Worm (Caenorhabditis elegans): ENCODE measurements around the gene F23B12.4.
A peak's percentile ranks its signal among the peaks of the same experiment; 100 is the strongest.

Gene F23B12.4

DNA sequence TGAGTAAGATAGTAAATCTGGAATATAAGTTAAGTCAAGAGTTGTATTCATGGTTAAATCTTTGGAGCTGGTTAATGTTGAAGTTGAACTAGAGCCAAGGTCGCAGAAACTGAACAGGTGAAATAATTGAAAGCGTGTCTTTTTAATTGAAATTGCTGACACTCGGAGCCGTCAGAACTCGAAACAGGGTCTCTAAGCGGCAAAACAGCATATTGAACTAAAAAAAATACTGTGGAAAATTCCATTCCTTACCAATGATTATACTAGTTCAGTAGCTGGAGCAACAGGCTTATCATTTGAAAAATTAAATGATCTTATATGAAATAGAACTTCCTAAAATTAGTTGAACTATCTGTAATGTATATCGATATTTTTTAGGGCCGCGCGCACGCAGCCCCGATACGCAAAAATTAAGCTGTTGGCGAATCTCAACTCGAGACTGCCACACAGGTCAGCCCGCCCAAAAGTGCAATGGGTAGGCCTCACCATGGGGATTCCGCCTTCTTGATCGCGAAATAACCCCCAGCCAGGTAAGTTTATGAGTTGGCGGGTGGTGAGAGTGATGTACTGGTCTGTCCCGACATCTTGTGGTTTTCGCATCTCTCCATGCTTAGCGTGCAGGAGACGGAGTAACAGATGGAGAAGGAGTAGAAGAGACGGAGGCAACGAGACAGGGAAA, 27.4 kb downstream of the F23B12.4 start, which contains the start of gene srz-97:
Gene srz-97 (minus strand): TSS at position 51 of the 679 bp plus-strand sequence.
- no peak for TF ChIP-seq cog-1 (tag; optimal IDR thresholded peaks at IDR 0.05)
- no peak for TF ChIP-seq med-1 (GFP tag; optimal IDR thresholded peaks at IDR 0.05; ENCODE audit: insufficient read depth)
- no peak for TF ChIP-seq T22C8.4 (GFP tag; IDR thresholded peaks at IDR 0.05)
- 0 out of 2 replicates have a peak, but pooled peaks have one; percentile 41 for TF ChIP-seq ref-1 (GFP tag; conservative IDR thresholded peaks at IDR 0.05)
- TF ChIP-seq flt-1 (GFP tag; IDR thresholded peaks at IDR 0.05): 0 out of 2 replicates have a peak, but pooled peaks have one; percentile 11
- TF ChIP-seq ztf-29 (GFP tag; IDR thresholded peaks at IDR 0.05): no peak
- no peak for TF ChIP-seq ztf-23 (GFP tag; IDR thresholded peaks at IDR 0.05)
- TF ChIP-seq tab-1 (GFP tag; IDR thresholded peaks at IDR 0.05): no peak
- TF ChIP-seq klf-2 (GFP tag; conservative IDR thresholded peaks at IDR 0.05): no peak

ce11 chrV:14468931-14469330, 28.0 kb downstream of the F23B12.4 start, which contains the start of gene clec-57:
Gene clec-57 (plus strand): TSS chrV:14469231.
- TF ChIP-seq ztf-29 (GFP tag; IDR thresholded peaks at IDR 0.05) (no peak), tab-1 (GFP tag; IDR thresholded peaks at IDR 0.05) (no peak), flt-1 (GFP tag; IDR thresholded peaks at IDR 0.05) (no peak), T22C8.4 (GFP tag; IDR thresholded peaks at IDR 0.05) (no peak), ref-1 (GFP tag; conservative IDR thresholded peaks at IDR 0.05) (no peak), klf-2 (GFP tag; conservative IDR thresholded peaks at IDR 0.05) (no peak), med-1 (GFP tag; optimal IDR thresholded peaks at IDR 0.05; ENCODE audit: insufficient read depth) (no peak), cog-1 (tag; optimal IDR thresholded peaks at IDR 0.05) (no peak), ztf-23 (GFP tag; IDR thresholded peaks at IDR 0.05) (no peak)

DNA sequence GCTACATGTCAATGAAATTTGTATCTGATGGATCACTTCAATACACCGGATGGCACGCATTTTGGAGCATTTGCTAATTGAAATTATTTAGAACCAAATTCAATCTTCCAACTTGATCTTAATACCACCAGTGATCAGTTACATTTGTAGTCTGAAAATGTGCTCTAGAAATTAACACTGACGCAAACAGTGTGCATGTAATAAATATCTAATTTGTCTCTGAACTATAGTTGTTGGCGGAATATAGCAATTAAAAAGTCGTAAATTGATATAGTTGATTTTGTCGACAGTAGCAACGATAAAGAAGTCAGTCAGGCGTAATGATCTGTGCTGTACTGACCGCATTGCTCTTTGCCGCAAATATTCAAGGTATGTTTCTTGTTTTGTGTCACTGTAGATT, 31.3 kb downstream of the F23B12.4 start, which contains the start of gene clec-227:
Gene clec-227 (plus strand): TSS at position 301 of the 400 bp plus-strand sequence.
- TF ChIP-seq klf-2 (GFP tag; conservative IDR thresholded peaks at IDR 0.05) (no peak), ref-1 (GFP tag; conservative IDR thresholded peaks at IDR 0.05) (no peak), tab-1 (GFP tag; IDR thresholded peaks at IDR 0.05) (no peak), ztf-29 (GFP tag; IDR thresholded peaks at IDR 0.05) (no peak), T22C8.4 (GFP tag; IDR thresholded peaks at IDR 0.05) (no peak), flt-1 (GFP tag; IDR thresholded peaks at IDR 0.05) (no peak), cog-1 (tag; optimal IDR thresholded peaks at IDR 0.05) (no peak), med-1 (GFP tag; optimal IDR thresholded peaks at IDR 0.05; ENCODE audit: insufficient read depth) (no peak), ztf-23 (GFP tag; IDR thresholded peaks at IDR 0.05) (no peak)

ce11 chrV:14474099-14474498, 33.2 kb downstream of the F23B12.4 start, which contains the start of gene clec-56:
Gene clec-56 (plus strand): TSS chrV:14474399.
- TF ChIP-seq ref-1 (GFP tag; conservative IDR thresholded peaks at IDR 0.05): no peak
- TF ChIP-seq T22C8.4 (GFP tag; IDR thresholded peaks at IDR 0.05): no peak
- TF ChIP-seq ztf-23 (GFP tag; IDR thresholded peaks at IDR 0.05): no peak
- no peak for TF ChIP-seq flt-1 (GFP tag; IDR thresholded peaks at IDR 0.05)
- no peak for TF ChIP-seq ztf-29 (GFP tag; IDR thresholded peaks at IDR 0.05)
- no peak for TF ChIP-seq tab-1 (GFP tag; IDR thresholded peaks at IDR 0.05)
- TF ChIP-seq cog-1 (tag; optimal IDR thresholded peaks at IDR 0.05): no peak
- TF ChIP-seq med-1 (GFP tag; optimal IDR thresholded peaks at IDR 0.05; ENCODE audit: insufficient read depth): no peak
- no peak for TF ChIP-seq klf-2 (GFP tag; conservative IDR thresholded peaks at IDR 0.05)

ce11 chrV:14476680-14477079, 35.7 kb downstream of the F23B12.4 start, which contains the start of gene clec-54:
Gene clec-54 (plus strand): TSS chrV:14476903.
- no peak for TF ChIP-seq ztf-23 (GFP tag; IDR thresholded peaks at IDR 0.05)
- no peak for TF ChIP-seq ztf-29 (GFP tag; IDR thresholded peaks at IDR 0.05)
- TF ChIP-seq flt-1 (GFP tag; IDR thresholded peaks at IDR 0.05): no peak
- no peak for TF ChIP-seq cog-1 (tag; optimal IDR thresholded peaks at IDR 0.05)
- TF ChIP-seq tab-1 (GFP tag; IDR thresholded peaks at IDR 0.05): no peak
- no peak for TF ChIP-seq T22C8.4 (GFP tag; IDR thresholded peaks at IDR 0.05)

DNA sequence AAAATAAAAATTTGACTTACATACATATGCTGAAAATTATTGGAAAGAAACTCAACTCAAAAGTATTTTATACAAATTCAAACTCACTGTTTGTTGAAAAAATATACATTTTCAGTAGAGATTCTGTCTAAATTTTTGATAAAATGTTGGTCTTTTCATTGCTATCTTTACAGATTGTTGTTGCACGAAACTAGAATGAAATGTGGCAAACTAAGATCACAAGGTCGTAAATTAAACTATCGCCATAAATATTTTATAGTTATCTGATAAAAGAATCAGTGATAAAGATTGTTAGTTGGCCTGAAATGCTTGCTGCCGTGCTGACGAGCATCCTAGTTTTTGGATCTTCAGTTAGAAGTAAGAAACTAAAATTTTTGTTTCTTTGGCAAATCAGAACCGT, 38.0 kb downstream of the F23B12.4 start, which contains the start of gene clec-55:
Gene clec-55 (plus strand): TSS at position 301 of the 400 bp plus-strand sequence.
- TF ChIP-seq ref-1 (GFP tag; conservative IDR thresholded peaks at IDR 0.05) (no peak), ztf-23 (GFP tag; IDR thresholded peaks at IDR 0.05) (no peak)

DNA sequence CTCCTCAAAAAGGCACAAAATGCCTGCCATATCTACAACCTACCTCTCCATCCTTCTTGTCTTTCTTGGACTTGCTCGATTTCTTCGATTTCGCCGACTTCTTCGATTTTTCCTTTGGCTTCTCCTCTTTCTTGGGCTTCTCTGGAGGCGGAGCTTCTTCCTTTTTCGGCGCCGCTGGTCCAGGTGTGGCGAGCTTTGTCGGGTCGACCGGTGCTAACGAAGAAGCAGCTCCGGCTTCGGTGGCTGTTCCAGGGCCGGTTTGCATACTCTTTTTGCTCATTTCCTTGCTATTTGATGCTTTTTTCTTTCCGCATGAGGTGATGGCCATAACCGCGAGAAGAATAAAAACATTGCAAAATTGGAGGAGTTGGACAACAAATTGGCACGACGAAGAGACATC, 39.6 kb downstream of the F23B12.4 start:
- TF ChIP-seq ztf-29 (GFP tag; IDR thresholded peaks at IDR 0.05) (no peak), ztf-23 (GFP tag; IDR thresholded peaks at IDR 0.05) (no peak), med-1 (GFP tag; optimal IDR thresholded peaks at IDR 0.05; ENCODE audit: insufficient read depth) (no peak), flt-1 (GFP tag; IDR thresholded peaks at IDR 0.05) (no peak), T22C8.4 (GFP tag; IDR thresholded peaks at IDR 0.05) (no peak), ref-1 (GFP tag; conservative IDR thresholded peaks at IDR 0.05) (no peak), klf-2 (GFP tag; conservative IDR thresholded peaks at IDR 0.05) (no peak), tab-1 (GFP tag; IDR thresholded peaks at IDR 0.05) (no peak), cog-1 (tag; optimal IDR thresholded peaks at IDR 0.05) (no peak)

DNA sequence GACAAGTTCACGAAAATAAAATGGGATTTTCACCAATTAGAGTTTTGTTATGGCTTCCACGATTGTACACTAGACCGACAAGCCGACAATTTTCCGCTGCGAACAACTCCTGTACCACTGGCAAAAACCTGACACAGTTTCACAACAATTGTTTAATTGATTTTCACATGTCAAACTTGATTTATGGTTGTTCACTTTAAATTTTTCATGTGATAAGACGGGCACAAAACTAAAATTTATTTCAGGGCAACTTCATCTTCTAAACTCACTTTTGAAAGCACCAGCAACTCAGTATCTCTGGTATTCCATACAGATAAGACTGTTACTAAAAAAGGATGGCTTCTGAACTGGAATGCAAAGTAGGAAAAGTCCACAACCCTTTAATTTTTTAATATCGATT, 40.5 kb downstream of the F23B12.4 start, which contains the start of gene R02D5.7:
Gene R02D5.7 (minus strand): TSS at position 101 of the 400 bp plus-strand sequence.
- TF ChIP-seq ztf-29 (GFP tag; IDR thresholded peaks at IDR 0.05) (no peak), ztf-23 (GFP tag; IDR thresholded peaks at IDR 0.05) (no peak), cog-1 (tag; optimal IDR thresholded peaks at IDR 0.05) (no peak)

- TF ChIP-seq ztf-29 (GFP tag; IDR thresholded peaks at IDR 0.05): no peak
- no peak for TF ChIP-seq klf-2 (GFP tag; conservative IDR thresholded peaks at IDR 0.05)
- no peak for TF ChIP-seq ref-1 (GFP tag; conservative IDR thresholded peaks at IDR 0.05)
- TF ChIP-seq med-1 (GFP tag; optimal IDR thresholded peaks at IDR 0.05; ENCODE audit: insufficient read depth): no peak
- no peak for TF ChIP-seq cog-1 (tag; optimal IDR thresholded peaks at IDR 0.05)
- no peak for TF ChIP-seq tab-1 (GFP tag; IDR thresholded peaks at IDR 0.05)
- no peak for TF ChIP-seq flt-1 (GFP tag; IDR thresholded peaks at IDR 0.05)
- TF ChIP-seq T22C8.4 (GFP tag; IDR thresholded peaks at IDR 0.05): no peak
- no peak for TF ChIP-seq ztf-23 (GFP tag; IDR thresholded peaks at IDR 0.05)
Observed at ce11 chrV:14481987-14482386, 41.0 kb downstream of the F23B12.4 start, which contains the start of gene R02D5.10. Gene R02D5.10 (plus strand): TSS chrV:14482287.
